Worm (Caenorhabditis elegans) whole organism, L4/young adult: ENCODE measurements around the gene C50E3.6.

ENCODE experiments used
- W03F9.2 ChIP-seq: fragments of 150-350 bp; optimal IDR thresholded peaks from 2 replicates; lab custom pipeline; 2014; ENCODE audit warnings: missing biosample characterization, missing genetic modification characterization
- dao-5 ChIP-seq: sonication (generic microtip); optimal IDR thresholded peaks from 2 replicates; lab custom pipeline; 2016; ENCODE audit warnings: missing genotype, missing genetic modification characterization, moderate library complexity, missing compliant biosample characterization
- him-1 ChIP-seq: sonication (generic microtip); optimal IDR thresholded peaks from 2 replicates; lab custom pipeline; 2016; ENCODE audit warnings: missing genotype, missing genetic modification reagents, missing genetic modification characterization, missing compliant biosample characterization

- TF ChIP-seq dao-5 (tag; lab: Kevin White, UChicago) (no peak), him-1 (tag; lab: Kevin White, UChicago) (no peak), W03F9.2 (tag; lab: Kevin White, UChicago) (no peak)
These were observed 13.1 kb upstream of the C50E3.6 start, which contains the start of gene C50E3.11 for ce11 chrV:7603404-7603803.
